Worm (Caenorhabditis elegans): Measurements from ENCODE around the gene amt-2.
A peak's percentile ranks its signal among the peaks of the same experiment; 100 is the strongest.

Gene amt-2

ce11 chrIV:13093677-13094076 is 51.5 kb downstream of the amt-2 start, which contains the start of the genes prcc-1 and C39E9.12:
Gene prcc-1, minus strand, starts transcription at chrIV:13093795.
Gene C39E9.12, plus strand, starts transcription at chrIV:13094007.
- TF ChIP-seq hif-1 (tag; optimal IDR thresholded peaks at IDR 0.05) = no peak
- no peak for TF ChIP-seq zip-2 (tag; optimal IDR thresholded peaks at IDR 0.05)
- no peak for TF ChIP-seq ztf-11 (tag; optimal IDR thresholded peaks at IDR 0.05)
- TF ChIP-seq skn-1 (tag; optimal IDR thresholded peaks at IDR 0.05) = no peak
- TF ChIP-seq Y48G9A.11 (GFP tag; IDR thresholded peaks at IDR 0.05) = no peak
- TF ChIP-seq nhr-6 (tag; optimal IDR thresholded peaks at IDR 0.05) = peak; percentile 76
- no peak for TF ChIP-seq mxl-2 (GFP tag; conservative IDR thresholded peaks at IDR 0.05)
- TF ChIP-seq nhr-28 (tag; optimal IDR thresholded peaks at IDR 0.05) = peak; percentile 60
- peak; percentile 94 for TF ChIP-seq lin-38 (GFP tag; IDR thresholded peaks at IDR 0.05)
- TF ChIP-seq lsy-2 (tag; optimal IDR thresholded peaks at IDR 0.05) = peak in 1 of 2 experiments; percentile 88
- peak; percentile 19 for TF ChIP-seq nhr-77 (tag; optimal IDR thresholded peaks at IDR 0.05)
- no peak for TF ChIP-seq nhr-10 (tag; optimal IDR thresholded peaks at IDR 0.05)
- no peak for TF ChIP-seq vab-7 (GFP tag; IDR thresholded peaks at IDR 0.05)
- TF ChIP-seq saeg-2 (GFP tag; IDR thresholded peaks at IDR 0.05) = no peak
- no peak for TF ChIP-seq D1046.2 (GFP tag; IDR thresholded peaks at IDR 0.05)
- TF ChIP-seq ceh-62 (tag; optimal IDR thresholded peaks at IDR 0.05) = no peak
- TF ChIP-seq attf-4 (tag; optimal IDR thresholded peaks at IDR 0.05) = no peak
- TF ChIP-seq T26A8.4 (GFP tag; IDR thresholded peaks at IDR 0.05) = no peak
- no peak for TF ChIP-seq nhr-42 (GFP tag; IDR thresholded peaks at IDR 0.05)
- no peak for TF ChIP-seq hlh-11 (tag; optimal IDR thresholded peaks at IDR 0.05)
- no peak for TF ChIP-seq Y105C5A.15 (GFP tag; IDR thresholded peaks at IDR 0.05)
- TF ChIP-seq unc-39 (tag; optimal IDR thresholded peaks at IDR 0.05) = no peak
- no peak for TF ChIP-seq zfp-2 (tag; optimal IDR thresholded peaks at IDR 0.05)
- no peak for TF ChIP-seq pha-4 (GFP tag; IDR thresholded peaks at IDR 0.05)
- peak; percentile 25 for TF ChIP-seq pha-4 (tag; optimal IDR thresholded peaks at IDR 0.05)
- TF ChIP-seq ceh-28 (tag; optimal IDR thresholded peaks at IDR 0.05) = no peak
- TF ChIP-seq rbr-2 (tag; optimal IDR thresholded peaks at IDR 0.05) = peak; percentile 10
- no peak for TF ChIP-seq jun-1 (tag; optimal IDR thresholded peaks at IDR 0.05)
- peak; percentile 80 for TF ChIP-seq unc-130 (GFP tag; optimal IDR thresholded peaks at IDR 0.05)
- TF ChIP-seq nhr-48 (tag; optimal IDR thresholded peaks at IDR 0.05) = no peak
- no peak for TF ChIP-seq Y75B8A.6 (GFP tag; IDR thresholded peaks at IDR 0.05)
- peak; percentile 4 for TF ChIP-seq ama-1 (optimal IDR thresholded peaks at IDR 0.05)
- TF ChIP-seq ceh-20 (GFP tag; IDR thresholded peaks at IDR 0.05) = no peak
- TF ChIP-seq egl-27 (tag; optimal IDR thresholded peaks at IDR 0.05) = no peak
- no peak for TF ChIP-seq aly-2 (tag; optimal IDR thresholded peaks at IDR 0.05)
- TF ChIP-seq snpc-1.2 (GFP tag; IDR thresholded peaks at IDR 0.05) = no peak
- peak; percentile 53 for TF ChIP-seq dve-1 (tag; optimal IDR thresholded peaks at IDR 0.05; ENCODE audit: insufficient read depth)
- TF ChIP-seq set-16 (GFP tag; IDR thresholded peaks at IDR 0.05) = no peak
- TF ChIP-seq F44E2.7 (GFP tag; IDR thresholded peaks at IDR 0.05) = no peak
- TF ChIP-seq spr-3 (GFP tag; optimal IDR thresholded peaks at IDR 0.05) = no peak
- peak; percentile 82 for TF ChIP-seq mes-2 (tag; optimal IDR thresholded peaks at IDR 0.05; ENCODE audit: poor library complexity, severe bottlenecking)
- TF ChIP-seq dmd-9 (GFP tag; IDR thresholded peaks at IDR 0.05) = no peak
- TF ChIP-seq lin-39 (tag; optimal IDR thresholded peaks at IDR 0.05) = no peak
- TF ChIP-seq tra-1 (GFP tag; IDR thresholded peaks at IDR 0.05) = no peak
- no peak for TF ChIP-seq F10B5.3 (tag; optimal IDR thresholded peaks at IDR 0.05)
- no peak for TF ChIP-seq daf-16 (GFP tag; optimal IDR thresholded peaks at IDR 0.05)
- TF ChIP-seq daf-16 (tag; optimal IDR thresholded peaks at IDR 0.05) = peak; percentile 70
- peak; percentile 90 for TF ChIP-seq dpl-1 (GFP tag; optimal IDR thresholded peaks at IDR 0.05)
- TF ChIP-seq php-3 (GFP tag; IDR thresholded peaks at IDR 0.05) = no peak
- peak; percentile 53 for TF ChIP-seq hlh-30 (tag; optimal IDR thresholded peaks at IDR 0.05; ENCODE audit: insufficient read depth)
- peak; percentile 68 for TF ChIP-seq nhr-11 (tag; optimal IDR thresholded peaks at IDR 0.05)

Measured in whole organism, L4 larva.